Fruit fly (Drosophila melanogaster): ENCODE data around the gene mtgo.

The mtgo gene

dm6 chr2L:16531507-16532134 lies 13.2 kb upstream of the mtgo start (continued):
- peak; percentile 50 for TF ChIP-seq Asciz (GFP tag; optimal IDR thresholded peaks at IDR 0.05)
- TF ChIP-seq nom (GFP tag; optimal IDR thresholded peaks at IDR 0.05), result no peak
- no peak for TF ChIP-seq ase (GFP tag; IDR thresholded peaks at IDR 0.05)
- TF ChIP-seq trem (tag; optimal IDR thresholded peaks at IDR 0.05), result no peak
- TF ChIP-seq zen (tag; optimal IDR thresholded peaks at IDR 0.05), result no peak
- no peak for TF ChIP-seq kni (GFP tag; optimal IDR thresholded peaks at IDR 0.05)
- TF ChIP-seq sisA (GFP tag; IDR thresholded peaks at IDR 0.05), result no peak
- no peak for TF ChIP-seq CG10274 (GFP tag; optimal IDR thresholded peaks at IDR 0.05)
- no peak for TF ChIP-seq B-H2 (GFP tag; optimal IDR thresholded peaks at IDR 0.05)
- no peak for TF ChIP-seq Doc2 (GFP tag; IDR thresholded peaks at IDR 0.05)
- no peak for TF ChIP-seq CG11560 (tag; IDR thresholded peaks at IDR 0.05)
- TF ChIP-seq CG11085 (GFP tag; IDR thresholded peaks at IDR 0.05), result no peak
- no peak for TF ChIP-seq Adf1 (GFP tag; IDR thresholded peaks at IDR 0.05)
- TF ChIP-seq CG31224 (GFP tag; IDR thresholded peaks at IDR 0.05), result no peak
- no peak for TF ChIP-seq Atf6 (GFP tag; IDR thresholded peaks at IDR 0.05)
- TF ChIP-seq CG17186 (GFP tag; optimal IDR thresholded peaks at IDR 0.05), result no peak
- TF ChIP-seq corto (GFP tag; optimal IDR thresholded peaks at IDR 0.05), result no peak
- no peak for TF ChIP-seq HLH3B (GFP tag; IDR thresholded peaks at IDR 0.05)
- TF ChIP-seq CG13894 (tag; optimal IDR thresholded peaks at IDR 0.05), result peak; percentile 30
- no peak for TF ChIP-seq CG10321 (GFP tag; IDR thresholded peaks at IDR 0.05)
- TF ChIP-seq MTF-1 (GFP tag; optimal IDR thresholded peaks at IDR 0.05; ENCODE audit: borderline replicate concordance), result peak; percentile 2
- no peak for TF ChIP-seq croc (GFP tag; conservative IDR thresholded peaks at IDR 0.05)
- peak; percentile 26; the same call in 1 of the 2 replicates for TF ChIP-seq sob (GFP tag; IDR thresholded peaks at IDR 0.05)
- TF ChIP-seq az2 (GFP tag; optimal IDR thresholded peaks at IDR 0.05), result no peak
- TF ChIP-seq bigmax (GFP tag; optimal IDR thresholded peaks at IDR 0.05), result no peak
- TF ChIP-seq jigr1 (GFP tag; IDR thresholded peaks at IDR 0.05), result no peak
- TF ChIP-seq lab (GFP tag; optimal IDR thresholded peaks at IDR 0.05), result peak; percentile 40
- no peak for TF ChIP-seq CG6272 (GFP tag; IDR thresholded peaks at IDR 0.05)
- no peak for TF ChIP-seq CG18476 (GFP tag; optimal IDR thresholded peaks at IDR 0.05)
- TF ChIP-seq fd64A (GFP tag; optimal IDR thresholded peaks at IDR 0.05), result no peak
- peak; percentile 18 for TF ChIP-seq tap (tag; optimal IDR thresholded peaks at IDR 0.05)
- TF ChIP-seq Med (GFP tag), result peak; percentile 17
- no peak for TF ChIP-seq CG17912 (GFP tag; optimal IDR thresholded peaks at IDR 0.05)
- no peak for TF ChIP-seq dm (GFP tag; optimal IDR thresholded peaks at IDR 0.05)
- peak; percentile 40 for TF ChIP-seq CG6813 (GFP tag; optimal IDR thresholded peaks at IDR 0.05)
- no peak for TF ChIP-seq Dip2 (GFP tag; IDR thresholded peaks at IDR 0.05)

dm6 chr2L:16532702-16533385 lies 12.0 kb upstream of the mtgo start, which contains the start of gene CG5953:
CG5953 (minus strand) TSS chr2L:16532877.
- TF ChIP-seq usp (GFP tag; optimal IDR thresholded peaks at IDR 0.05) (no peak), CG15011 (GFP tag; optimal IDR thresholded peaks at IDR 0.05) (peak; percentile 96), eyg (GFP tag; optimal IDR thresholded peaks at IDR 0.05) (peak; percentile 79), CG12155 (GFP tag; optimal IDR thresholded peaks at IDR 0.05) (peak; percentile 93), CG32532 (GFP tag; IDR thresholded peaks at IDR 0.05) (peak; percentile 97), CG2202 (tag; optimal IDR thresholded peaks at IDR 0.05) (peak; percentile 94), CG10147 (GFP tag; optimal IDR thresholded peaks at IDR 0.05) (peak; percentile 97), CG11093 (GFP tag; IDR thresholded peaks at IDR 0.05) (peak; percentile 97), Ravus (GFP tag; IDR thresholded peaks at IDR 0.05) (peak; percentile 91), al (GFP tag; IDR thresholded peaks at IDR 0.05) (peak; percentile 92), chinmo (GFP tag; IDR thresholded peaks at IDR 0.05; ENCODE audit: partially characterized antibody) (peak; percentile 96), Dbx (GFP tag; IDR thresholded peaks at IDR 0.05) (peak; percentile 95), CG15479 (GFP tag; optimal IDR thresholded peaks at IDR 0.05) (peak; percentile 67), hbn (GFP tag; IDR thresholded peaks at IDR 0.05; ENCODE audit: partially characterized antibody) (no peak), NK7.1 (GFP tag; optimal IDR thresholded peaks at IDR 0.05) (peak; percentile 93), CG11723 (GFP tag; optimal IDR thresholded peaks at IDR 0.05) (peak; percentile 94)

Measured in whole organism, embryonic.